Worm (Caenorhabditis elegans): Measurements from ENCODE around the gene C07A9.9.
"Not testable (repeated sequence)": the region's sequence is repeated elsewhere in the genome, so short reads cannot be mapped to it uniquely, and the experiment has no call there.

C07A9.9 gene

DNA sequence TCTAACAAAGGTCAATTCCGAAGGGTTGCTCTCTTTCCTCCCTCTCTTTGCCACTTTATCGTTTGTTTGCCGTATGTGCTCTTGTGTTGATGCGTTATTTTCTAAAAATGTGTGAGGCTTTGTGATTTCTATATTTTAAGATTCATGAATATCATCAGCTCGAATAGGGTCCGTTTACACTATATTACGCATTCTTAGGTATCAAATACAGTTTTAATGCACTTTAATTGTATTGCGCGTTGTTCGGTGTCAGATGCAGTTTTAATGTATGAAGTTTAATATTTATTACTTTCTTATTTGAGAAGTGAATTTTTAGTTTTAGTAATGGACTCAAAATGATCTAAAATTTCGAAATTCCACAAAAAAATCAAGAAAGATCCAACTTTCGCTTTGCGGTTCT, 29.0 kb upstream of the C07A9.9 start, which contains the start of gene bud-31:
bud-31 (minus strand) TSS at position 101 of the 400 bp plus-strand sequence.
- no peak for TF ChIP-seq unc-62 (GFP tag; optimal IDR thresholded peaks at IDR 0.05)

DNA sequence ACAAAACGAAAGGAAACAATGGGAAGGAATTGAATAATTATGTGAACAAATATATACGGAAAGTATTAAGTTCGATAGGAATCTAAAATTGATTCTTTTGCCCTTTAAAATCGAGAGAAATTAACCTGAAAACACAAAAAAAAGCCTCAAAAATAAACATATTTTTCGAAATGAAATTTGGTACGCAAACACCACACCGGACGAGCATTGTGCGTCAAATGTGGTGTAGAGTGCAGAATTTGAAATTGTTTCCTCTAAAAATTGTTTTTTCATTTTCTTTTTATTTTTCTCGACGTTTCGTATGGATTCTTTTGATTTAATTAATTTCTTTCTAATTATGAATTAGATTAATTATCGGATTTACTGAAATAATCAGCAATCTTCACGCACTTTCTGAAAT, 27.9 kb upstream of the C07A9.9 start:
- TF ChIP-seq unc-62 (GFP tag; optimal IDR thresholded peaks at IDR 0.05) = no peak

DNA sequence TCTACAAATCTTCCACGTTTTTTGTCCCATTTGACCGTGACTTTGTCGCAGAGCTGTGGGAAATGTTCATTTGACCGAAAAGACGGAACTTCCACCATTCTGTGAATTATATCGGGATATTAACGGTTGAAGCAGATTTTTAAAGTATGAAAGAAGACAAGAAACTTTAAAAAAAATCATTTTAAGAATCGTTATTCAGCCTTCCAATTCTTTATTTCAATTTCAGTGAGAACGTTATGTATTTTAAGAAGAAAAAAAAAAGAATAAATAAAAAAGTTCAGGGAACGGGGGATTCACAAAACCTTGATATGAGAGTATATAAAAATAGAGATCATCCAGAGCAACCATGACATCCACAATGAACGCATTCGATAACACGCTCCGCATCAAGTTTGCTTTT, 27.0 kb upstream of the C07A9.9 start, which contains the start of gene set-3:
set-3 (minus strand) TSS at position 101 of the 400 bp plus-strand sequence.
- TF ChIP-seq unc-62 (GFP tag; optimal IDR thresholded peaks at IDR 0.05) = no peak

DNA sequence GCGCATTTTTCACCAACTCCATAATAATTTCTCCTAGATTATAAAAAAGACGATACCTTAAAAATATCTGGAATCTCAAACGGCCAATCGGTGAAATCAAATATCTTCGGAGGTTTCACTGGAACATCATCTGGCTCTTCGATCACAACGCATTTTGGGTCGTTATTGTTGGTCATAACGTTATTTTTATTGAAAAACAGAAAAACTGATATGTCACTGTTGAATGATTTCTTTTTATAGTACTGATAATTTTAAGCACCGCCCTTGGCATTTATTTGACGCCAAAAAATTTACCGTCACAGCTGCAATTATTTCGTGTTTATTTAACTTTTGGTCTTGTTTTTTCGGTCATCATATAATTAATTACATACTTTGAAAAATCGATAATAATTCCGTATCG, 22.6 kb upstream of the C07A9.9 start, which contains the start of gene best-5:
best-5 (minus strand) TSS at position 210 of the 400 bp plus-strand sequence.
- TF ChIP-seq unc-62 (GFP tag; optimal IDR thresholded peaks at IDR 0.05) = no peak

DNA sequence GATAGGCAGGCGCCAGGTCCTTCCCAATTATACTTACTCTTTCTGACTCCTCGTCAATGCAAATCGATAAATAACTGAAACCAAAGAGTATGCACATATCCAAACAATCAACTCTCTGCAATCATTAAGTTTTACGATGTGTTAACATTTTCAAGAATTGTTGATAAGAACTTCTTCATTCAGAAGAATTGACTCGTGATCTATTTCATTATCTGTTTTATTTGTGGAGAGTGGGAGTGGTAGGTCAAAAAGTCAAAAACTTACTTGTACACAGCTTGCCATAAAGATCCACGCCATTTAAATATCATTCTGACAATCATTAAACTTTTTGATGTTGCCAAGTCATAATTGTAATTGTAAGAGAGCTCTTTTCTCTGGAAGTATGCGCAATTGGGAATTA, 21.9 kb upstream of the C07A9.9 start:
- no peak for TF ChIP-seq unc-62 (GFP tag; optimal IDR thresholded peaks at IDR 0.05)

DNA sequence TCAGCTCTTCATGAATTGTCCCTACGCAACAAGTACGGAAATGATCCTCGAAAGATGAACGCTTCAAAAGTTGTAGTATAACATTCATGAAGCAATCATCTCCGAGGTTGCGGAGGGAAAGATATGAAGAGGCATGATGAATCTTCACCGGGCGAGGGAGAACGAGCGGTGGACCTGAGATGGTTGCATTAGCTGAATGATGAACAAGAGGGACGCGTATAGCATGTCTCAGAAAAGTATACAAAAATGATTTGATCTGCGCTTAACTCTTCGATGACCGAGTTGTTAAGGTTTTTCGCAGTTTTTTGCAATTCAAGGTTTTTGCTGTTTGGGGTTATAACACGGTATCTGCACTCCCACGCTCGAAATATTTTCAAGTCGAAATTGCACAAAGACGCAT, 18.5 kb upstream of the C07A9.9 start, which contains the start of gene C07A9.10:
C07A9.10 (minus strand) TSS at position 101 of the 400 bp plus-strand sequence.
- no peak for TF ChIP-seq unc-62 (GFP tag; optimal IDR thresholded peaks at IDR 0.05)

DNA sequence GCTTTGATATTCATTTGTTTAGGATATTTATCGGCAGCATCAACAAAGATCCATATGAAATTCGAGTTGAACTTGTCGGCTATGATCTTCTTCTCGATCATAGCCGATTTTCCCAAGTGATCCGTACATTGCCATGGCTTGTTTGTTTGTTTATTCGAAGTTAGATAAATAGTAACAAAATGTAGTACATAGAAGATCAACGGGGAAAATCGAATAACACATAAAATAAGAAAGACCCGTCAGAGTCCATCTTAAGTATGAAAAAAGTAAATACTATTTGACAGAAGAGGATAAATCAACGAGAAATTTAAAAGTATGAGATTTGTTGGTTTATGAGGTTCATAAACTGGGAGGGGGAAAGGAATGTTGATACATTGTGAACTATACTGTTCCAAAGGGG, 15.3 kb upstream of the C07A9.9 start, which contains the start of gene C07A9.5:
C07A9.5 (minus strand) TSS at position 101 of the 400 bp plus-strand sequence.
- TF ChIP-seq unc-62 (GFP tag; optimal IDR thresholded peaks at IDR 0.05) = not testable (repeated sequence)

DNA sequence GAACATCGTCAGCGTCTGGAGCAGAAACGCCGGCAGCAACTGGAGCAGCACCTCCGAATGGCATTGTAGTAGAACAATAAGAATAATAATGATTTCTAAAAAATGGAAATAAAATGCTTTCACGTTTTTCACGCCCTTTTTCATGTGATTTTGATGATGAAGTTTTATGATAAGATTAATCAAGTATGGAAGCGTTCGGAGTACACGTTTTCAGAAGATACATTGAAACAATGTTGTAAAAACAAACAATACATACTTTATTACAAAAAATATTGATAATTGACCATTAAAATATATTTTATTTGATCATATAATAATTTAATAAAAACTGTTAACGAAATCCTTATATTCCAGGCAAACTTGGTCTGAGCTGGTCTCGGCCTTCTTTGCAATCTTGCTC, 13.8 kb upstream of the C07A9.9 start, which contains the start of gene C07A9.13:
C07A9.13 (minus strand) TSS at position 101 of the 400 bp plus-strand sequence.
- TF ChIP-seq unc-62 (GFP tag; optimal IDR thresholded peaks at IDR 0.05) = not testable (repeated sequence)

DNA sequence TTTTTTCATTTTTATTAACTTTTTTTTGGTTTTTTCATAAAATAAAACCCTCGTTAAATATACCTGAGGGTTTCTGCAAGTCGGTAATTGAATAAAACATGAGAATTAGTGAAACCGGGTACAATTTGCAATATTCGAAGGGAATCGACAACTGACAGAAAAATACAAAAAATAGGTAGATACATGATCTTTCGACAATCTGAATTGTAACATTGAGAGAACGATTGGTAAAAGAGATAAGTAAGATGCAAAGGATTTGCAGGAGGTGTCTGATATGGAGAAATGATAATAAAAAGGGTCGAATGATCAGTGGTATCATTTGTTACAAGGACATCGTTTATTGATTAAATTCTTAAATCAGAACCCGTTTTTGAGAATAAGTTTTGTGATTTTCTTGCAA, 11.4 kb upstream of the C07A9.9 start, which contains the start of gene ugt-60:
ugt-60 (minus strand) TSS at position 233 of the 400 bp plus-strand sequence.
- no peak for TF ChIP-seq unc-62 (GFP tag; optimal IDR thresholded peaks at IDR 0.05)

DNA sequence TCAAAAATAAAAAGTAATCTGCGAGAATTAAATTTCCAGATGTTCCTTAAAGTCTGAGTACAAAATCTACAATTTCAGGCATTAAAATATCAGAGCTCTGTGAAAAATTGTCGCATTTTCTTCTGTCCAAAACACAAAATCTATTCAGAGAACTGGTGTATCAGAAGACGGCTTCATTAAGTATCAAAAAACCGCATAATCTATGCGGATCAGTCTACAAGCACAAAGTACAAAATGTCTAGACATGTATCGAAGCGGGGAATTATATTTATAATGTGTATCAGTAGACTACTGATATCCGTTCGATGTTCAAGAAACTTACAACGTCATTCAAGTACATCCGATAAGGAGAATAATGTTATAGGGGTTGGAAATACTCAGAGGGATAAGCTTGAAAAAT, 2.1 kb upstream of the C07A9.9 start:
- no peak for TF ChIP-seq unc-62 (GFP tag; optimal IDR thresholded peaks at IDR 0.05)

DNA sequence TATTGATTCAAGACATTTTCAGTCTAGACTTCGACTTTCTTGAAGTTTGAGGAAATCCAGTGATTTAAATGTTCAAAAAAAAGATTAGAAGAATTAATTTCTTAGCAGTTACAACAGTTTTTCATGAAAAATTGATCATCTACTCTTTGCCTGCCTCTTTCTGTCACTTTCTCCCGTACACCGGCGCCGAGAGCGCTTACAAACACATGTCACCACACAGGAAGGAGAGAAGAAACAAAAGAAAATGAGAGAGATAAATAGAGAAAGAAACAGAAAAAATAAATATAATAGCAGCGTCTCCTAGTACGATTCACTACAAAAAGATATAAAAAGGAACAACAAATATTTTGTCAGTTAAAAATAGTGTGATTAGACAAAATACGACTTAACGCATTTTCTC, 773 bp downstream of the C07A9.9 start:
- no peak for TF ChIP-seq unc-62 (GFP tag; optimal IDR thresholded peaks at IDR 0.05)

DNA sequence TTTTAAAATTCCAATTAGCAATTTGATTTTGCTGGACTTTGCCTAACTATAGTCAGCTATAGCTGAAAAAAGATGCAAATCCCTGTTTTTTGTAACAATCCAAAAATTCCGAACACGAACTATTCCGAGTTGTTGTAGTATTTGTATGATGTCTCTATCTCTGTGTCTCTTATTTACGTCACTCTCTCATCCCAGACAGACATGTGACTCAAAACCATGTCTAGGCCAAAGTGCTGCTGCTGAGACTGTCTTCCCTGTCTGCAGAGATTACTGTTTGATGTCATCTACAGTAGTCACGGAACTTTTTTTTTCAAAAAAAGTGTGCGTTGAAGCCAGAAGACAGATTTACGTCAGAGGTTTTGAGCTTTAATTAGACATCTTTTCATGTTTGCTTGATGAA, 1.2 kb downstream of the C07A9.9 start:
- no peak for TF ChIP-seq unc-62 (GFP tag; optimal IDR thresholded peaks at IDR 0.05)

DNA sequence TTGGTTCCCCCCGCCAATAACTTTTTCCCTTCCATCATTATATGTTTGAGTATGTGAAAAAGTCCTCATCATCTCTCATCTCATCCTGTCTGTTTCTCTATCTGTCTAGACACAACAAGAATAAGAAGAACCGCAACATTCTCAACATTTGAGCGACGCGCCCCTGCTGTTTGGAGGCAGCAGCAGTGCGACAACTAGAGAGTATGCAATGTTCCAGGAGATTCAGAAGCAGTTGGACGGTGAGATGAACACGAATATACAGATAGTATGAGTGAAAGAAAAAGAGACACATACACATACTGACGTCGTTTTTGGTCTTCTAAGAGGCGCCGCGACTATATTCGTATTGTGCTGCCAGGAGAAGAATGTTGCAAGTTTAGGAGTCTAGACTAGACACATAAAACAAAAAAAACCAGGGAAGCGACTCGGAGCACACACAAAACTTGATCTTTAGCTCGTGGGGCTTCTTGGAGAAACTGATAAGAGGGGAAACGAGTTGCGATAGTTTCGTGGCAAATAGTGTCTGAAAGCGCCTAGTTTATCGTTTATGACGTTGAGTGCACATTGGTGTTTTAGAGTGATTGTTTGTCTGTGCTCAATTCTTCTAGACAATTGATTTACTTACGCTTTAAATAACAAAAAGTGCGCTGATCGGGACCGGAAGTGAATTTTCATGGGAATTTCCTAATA, 1.8 kb downstream of the C07A9.9 start:
- no peak for TF ChIP-seq unc-62 (GFP tag; optimal IDR thresholded peaks at IDR 0.05)

DNA sequence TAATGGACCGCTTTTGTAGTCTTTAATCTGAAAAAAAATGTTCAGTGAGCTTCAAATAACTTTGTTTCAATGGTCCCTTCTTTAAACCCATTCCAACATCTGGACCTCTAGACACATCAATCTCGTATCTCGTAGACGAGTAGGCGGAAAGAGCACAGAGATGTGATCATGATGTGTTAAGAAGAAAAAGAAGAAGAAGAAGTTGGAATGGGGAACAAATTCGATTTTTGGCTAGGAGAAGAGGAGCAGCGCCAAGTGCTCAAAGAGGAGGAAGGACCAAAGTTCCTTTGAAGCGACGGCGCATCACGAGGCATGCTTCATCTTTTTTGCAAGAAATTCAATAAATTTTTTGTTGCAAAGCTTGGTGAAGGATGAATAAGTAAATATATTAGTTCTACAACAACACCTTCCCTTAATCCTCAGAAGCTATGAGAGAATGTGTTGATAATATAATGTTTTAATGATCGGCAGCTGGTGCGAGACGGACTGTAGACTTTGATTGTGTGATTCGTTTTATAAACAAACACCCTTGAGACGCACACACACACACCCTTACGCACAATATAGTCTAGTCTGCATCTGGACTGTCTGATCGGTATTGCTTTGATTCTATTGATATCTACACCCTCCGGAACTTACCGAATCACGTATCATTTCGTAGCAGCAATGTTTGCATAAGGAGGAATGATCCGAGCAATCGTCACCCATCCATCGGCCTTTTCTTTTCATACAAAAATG, 2.8 kb downstream of the C07A9.9 start:
- no peak for TF ChIP-seq unc-62 (GFP tag; optimal IDR thresholded peaks at IDR 0.05)

DNA sequence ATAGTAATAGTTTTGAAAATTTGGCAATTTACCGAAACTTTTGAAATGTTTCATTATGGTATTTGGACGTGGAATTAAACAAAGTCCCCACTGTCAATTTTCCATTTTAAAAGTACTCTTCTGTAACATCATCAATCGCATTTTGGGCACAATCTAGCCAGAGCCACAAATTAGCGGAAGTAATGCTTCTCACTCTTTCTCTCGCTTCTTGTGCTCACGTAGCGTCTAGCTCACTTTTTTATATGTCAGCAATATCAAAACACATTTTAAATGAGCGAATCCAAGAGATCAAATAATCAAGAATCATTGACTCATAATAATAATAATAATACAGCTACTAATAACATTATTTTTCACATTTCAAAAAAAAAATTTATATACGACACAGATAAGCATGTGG, 3.5 kb downstream of the C07A9.9 start:
- no peak for TF ChIP-seq unc-62 (GFP tag; optimal IDR thresholded peaks at IDR 0.05)

DNA sequence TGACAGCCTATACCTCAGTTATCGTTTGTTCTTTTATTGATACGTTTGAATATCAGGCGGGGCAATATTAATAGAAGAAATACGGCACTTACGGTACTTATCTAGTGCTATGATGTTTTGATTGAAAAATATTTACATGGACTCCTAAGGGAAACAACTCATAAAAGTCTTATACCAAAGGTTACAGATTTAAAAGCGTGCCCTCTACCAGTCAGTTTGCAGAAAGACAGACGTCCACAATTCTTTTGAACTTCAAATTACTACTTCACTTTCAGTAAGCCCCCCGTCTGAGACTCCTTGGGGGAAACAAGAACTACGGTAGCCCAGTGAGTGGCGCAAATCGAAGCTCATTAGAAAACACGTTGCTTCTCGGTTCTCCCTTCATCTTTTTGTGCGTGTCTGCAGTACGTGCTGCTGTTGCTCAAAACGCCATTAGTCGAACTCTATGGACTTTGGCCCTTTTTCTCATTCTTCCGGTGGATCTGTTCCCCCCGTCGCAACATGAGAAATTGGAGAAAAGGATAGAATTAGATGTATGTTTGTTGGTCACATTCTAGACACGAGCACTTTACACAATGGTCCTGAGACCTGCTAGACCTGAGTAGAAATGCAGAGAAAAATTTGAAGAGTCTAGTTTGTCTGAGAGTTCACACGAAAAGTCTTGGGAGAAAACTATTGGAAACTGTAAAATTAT, 5.0 kb downstream of the C07A9.9 start:
- no peak for TF ChIP-seq unc-62 (GFP tag; optimal IDR thresholded peaks at IDR 0.05)
